Worm (Caenorhabditis elegans) whole organism, L4/young adult: ENCODE data around the gene prmt-5.

ENCODE experiments used
- W03F9.2 ChIP-seq: fragments of 150-350 bp; optimal IDR thresholded peaks from 2 replicates; lab custom pipeline; 2014; ENCODE audit warnings: missing biosample characterization, missing genetic modification characterization
- dao-5 ChIP-seq: sonication (generic microtip); optimal IDR thresholded peaks from 2 replicates; lab custom pipeline; 2016; ENCODE audit warnings: missing genotype, missing genetic modification characterization, moderate library complexity, missing compliant biosample characterization
- him-1 ChIP-seq: sonication (generic microtip); optimal IDR thresholded peaks from 2 replicates; lab custom pipeline; 2016; ENCODE audit warnings: missing genotype, missing genetic modification reagents, missing genetic modification characterization, missing compliant biosample characterization

DNA sequence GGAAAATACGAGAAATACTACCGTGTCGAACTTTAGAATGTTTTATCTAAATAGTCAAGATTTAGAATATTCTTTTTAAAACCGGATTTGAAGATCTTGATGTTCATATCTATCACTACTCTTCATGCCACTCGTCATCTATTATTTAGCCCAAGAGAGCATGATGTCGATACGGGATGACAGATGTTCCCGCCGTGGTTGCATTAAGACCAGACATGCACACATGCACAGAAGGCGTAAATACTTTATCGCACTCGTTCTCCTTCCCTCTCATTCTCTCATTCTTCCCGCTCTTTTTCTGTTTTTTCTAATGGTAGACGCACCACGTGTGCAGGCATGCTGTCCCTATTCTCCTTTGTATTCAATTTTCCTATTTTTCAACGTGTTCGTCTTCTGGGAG, 47.0 kb upstream of the prmt-5 start:
- TF ChIP-seq him-1 (tag; lab: Kevin White, UChicago) (no peak), dao-5 (tag; lab: Kevin White, UChicago) (no peak), W03F9.2 (no peak)
